Worm (Caenorhabditis elegans): ENCODE data around the gene F49C12.9.

DNA sequence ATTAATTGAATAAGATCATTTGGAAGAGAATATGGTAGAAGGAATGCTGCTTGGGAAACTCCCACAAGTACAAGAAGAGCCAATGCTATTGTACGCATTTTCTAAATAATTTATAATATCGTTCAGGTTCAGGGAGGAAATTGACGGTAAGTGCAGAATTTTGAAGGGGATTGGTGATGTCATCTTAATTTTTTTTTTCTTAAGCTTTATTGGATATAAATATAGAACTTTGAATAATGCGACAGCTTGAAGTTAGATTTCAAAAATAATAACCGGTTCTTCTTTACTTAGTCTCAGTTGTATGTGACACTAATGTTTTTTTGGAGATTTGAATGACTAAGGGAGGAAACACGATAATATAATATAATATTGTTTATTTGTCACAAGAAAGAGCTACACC lies 14.7 kb upstream of the F49C12.9 start, which contains the start of gene nspg-7.1:
- TF ChIP-seq nhr-12 (tag; optimal IDR thresholded peaks at IDR 0.05) (no peak), ces-1 (GFP tag; optimal IDR thresholded peaks at IDR 0.05) (no peak)
